Worm (Caenorhabditis elegans): Measurements from ENCODE around the gene smf-1.

The smf-1 gene

DNA sequence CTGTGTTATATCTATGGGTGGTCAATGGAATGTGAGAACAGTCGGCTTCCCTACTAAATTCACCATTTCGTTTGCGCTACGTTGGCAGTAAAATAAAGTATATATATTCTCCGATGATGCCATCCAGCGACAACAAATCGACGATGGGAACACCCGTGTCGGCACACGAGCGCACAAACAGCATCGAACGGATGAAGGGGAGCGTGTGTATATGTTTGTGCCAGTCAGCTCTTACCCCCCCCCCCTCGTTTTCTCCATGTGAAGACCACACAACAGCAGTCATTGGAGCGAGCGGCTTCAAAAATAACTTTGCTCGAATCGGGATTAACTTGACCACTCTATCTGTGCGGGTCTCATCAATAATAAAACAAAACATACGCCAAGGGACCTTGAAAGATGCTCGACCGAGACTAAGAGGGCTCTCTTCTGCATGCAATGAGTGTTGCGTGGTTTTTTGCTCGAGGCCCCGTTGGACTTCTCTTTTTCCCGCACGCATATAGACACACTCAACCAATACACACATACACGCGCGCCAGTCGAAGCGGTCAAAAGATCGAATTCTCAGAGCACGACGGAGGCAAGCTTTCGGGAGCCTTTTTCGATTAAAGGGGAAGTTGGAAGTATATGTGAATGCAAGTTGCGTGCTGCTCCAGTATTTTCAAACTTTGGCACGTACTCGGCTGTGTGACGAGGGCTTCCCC is 17.6 kb upstream of the smf-1 start (continued):
- TF ChIP-seq arid-1 (GFP tag; conservative IDR thresholded peaks at IDR 0.05) (no peak; the same call in 1 of the 2 replicates), dpl-1 (GFP tag; optimal IDR thresholded peaks at IDR 0.05) (no peak), unc-62 (GFP tag; optimal IDR thresholded peaks at IDR 0.05 in 1 of 2) (peak in 1 of 2 experiments; percentile 70), unc-62 (tag; optimal IDR thresholded peaks at IDR 0.05) (no peak), sdz-12 (GFP tag; optimal IDR thresholded peaks at IDR 0.05) (peak; percentile 58), unc-39 (tag; optimal IDR thresholded peaks at IDR 0.05) (no peak), attf-4 (tag; optimal IDR thresholded peaks at IDR 0.05) (no peak), set-16 (GFP tag; IDR thresholded peaks at IDR 0.05) (no peak), ctbp-1 (GFP tag; IDR thresholded peaks at IDR 0.05) (0 out of 2 replicates have a peak, but pooled peaks have one; percentile 21), mep-1 (tag; optimal IDR thresholded peaks at IDR 0.05) (peak; percentile 15), dmd-8 (GFP tag; IDR thresholded peaks at IDR 0.05) (0 out of 2 replicates have a peak, but pooled peaks have one; percentile 10), mxl-2 (GFP tag; conservative IDR thresholded peaks at IDR 0.05) (no peak), hlh-11 (tag; optimal IDR thresholded peaks at IDR 0.05) (no peak), hif-1 (tag; optimal IDR thresholded peaks at IDR 0.05) (peak in 1 of 2 experiments; percentile 78), daf-16 (GFP tag; optimal IDR thresholded peaks at IDR 0.05) (peak in 1 of 2 experiments; percentile 60), daf-16 (tag; optimal IDR thresholded peaks at IDR 0.05) (no peak), rbr-2 (tag; optimal IDR thresholded peaks at IDR 0.05) (peak; percentile 41), mdl-1 (tag; optimal IDR thresholded peaks at IDR 0.05) (peak in 1 of 2 experiments; percentile 87), mes-2 (tag; optimal IDR thresholded peaks at IDR 0.05; ENCODE audit: poor library complexity, severe bottlenecking) (peak; percentile 1), nhr-41 (GFP tag; IDR thresholded peaks at IDR 0.05) (no peak)

- peak in 1 of 2 experiments; percentile 94 for TF ChIP-seq unc-62 (GFP tag; optimal IDR thresholded peaks at IDR 0.05 in 1 of 2)
- TF ChIP-seq unc-62 (tag; optimal IDR thresholded peaks at IDR 0.05), result no peak
- TF ChIP-seq lin-29 (GFP tag; IDR thresholded peaks at IDR 0.05), result no peak
- TF ChIP-seq dve-1 (tag; optimal IDR thresholded peaks at IDR 0.05; ENCODE audit: insufficient read depth), result peak; percentile 61
- peak in 1 of 2 experiments; percentile 71 for TF ChIP-seq hif-1 (tag; optimal IDR thresholded peaks at IDR 0.05)
- no peak for TF ChIP-seq aly-2 (tag; optimal IDR thresholded peaks at IDR 0.05)
- TF ChIP-seq duxl-1 (tag; optimal IDR thresholded peaks at IDR 0.05; ENCODE audit: poor library complexity), result no peak
- peak; percentile 7 for TF ChIP-seq nhr-102 (tag; optimal IDR thresholded peaks at IDR 0.05)
- TF ChIP-seq mdl-1 (tag; optimal IDR thresholded peaks at IDR 0.05), result peak; percentile 96 to 97
- TF ChIP-seq tra-1 (GFP tag; IDR thresholded peaks at IDR 0.05), result 0 out of 2 replicates have a peak, but pooled peaks have one; percentile 4
- no peak for TF ChIP-seq lin-38 (GFP tag; IDR thresholded peaks at IDR 0.05)
- peak; percentile 92 for TF ChIP-seq hlh-30 (tag; optimal IDR thresholded peaks at IDR 0.05; ENCODE audit: insufficient read depth)
- TF ChIP-seq nhr-42 (GFP tag; IDR thresholded peaks at IDR 0.05), result no peak
- peak; percentile 34 for TF ChIP-seq nhr-11 (tag; optimal IDR thresholded peaks at IDR 0.05)
- no peak for TF ChIP-seq daf-16 (GFP tag; optimal IDR thresholded peaks at IDR 0.05)
- TF ChIP-seq daf-16 (tag; optimal IDR thresholded peaks at IDR 0.05), result peak; percentile 56
- TF ChIP-seq nhr-48 (tag; optimal IDR thresholded peaks at IDR 0.05), result peak; percentile 83
- 0 out of 2 replicates have a peak, but pooled peaks have one; percentile 49 for TF ChIP-seq ctbp-1 (GFP tag; IDR thresholded peaks at IDR 0.05)
- peak; percentile 30 for TF ChIP-seq T20F7.1 (GFP tag; optimal IDR thresholded peaks at IDR 0.05)
- peak; percentile 42 for TF ChIP-seq zip-2 (tag; optimal IDR thresholded peaks at IDR 0.05)
- no peak for TF ChIP-seq ceh-44 (GFP tag; IDR thresholded peaks at IDR 0.05)
- no peak for TF ChIP-seq nhr-237 (tag; optimal IDR thresholded peaks at IDR 0.05)
- TF ChIP-seq lsy-2 (tag; optimal IDR thresholded peaks at IDR 0.05), result peak in 1 of 2 experiments; percentile 42
- TF ChIP-seq mes-2 (tag; optimal IDR thresholded peaks at IDR 0.05; ENCODE audit: poor library complexity, severe bottlenecking), result no peak
- TF ChIP-seq dmd-6 (GFP tag; IDR thresholded peaks at IDR 0.05), result peak; percentile 63
- 0 out of 2 replicates have a peak, but pooled peaks have one; percentile 17 for TF ChIP-seq mxl-2 (GFP tag; conservative IDR thresholded peaks at IDR 0.05)
- TF ChIP-seq sdz-12 (GFP tag; optimal IDR thresholded peaks at IDR 0.05), result no peak
- TF ChIP-seq snpc-4 (tag; optimal IDR thresholded peaks at IDR 0.05), result no peak
- no peak for TF ChIP-seq nhr-77 (tag; optimal IDR thresholded peaks at IDR 0.05)
- peak; percentile 4 for TF ChIP-seq pqm-1 (tag; optimal IDR thresholded peaks at IDR 0.05)
- peak; percentile 95 for TF ChIP-seq aha-1 (tag)
- peak; percentile 71 for TF ChIP-seq hlh-11 (tag; optimal IDR thresholded peaks at IDR 0.05)
- TF ChIP-seq attf-4 (tag; optimal IDR thresholded peaks at IDR 0.05), result no peak
- no peak for TF ChIP-seq nhr-6 (tag; optimal IDR thresholded peaks at IDR 0.05)
- no peak for TF ChIP-seq pha-4 (GFP tag; IDR thresholded peaks at IDR 0.05)
- no peak for TF ChIP-seq pha-4 (tag; optimal IDR thresholded peaks at IDR 0.05)
These were observed 16.5 kb upstream of the smf-1 start for ce11 chrX:6739034-6740008.

Data from whole organism, L4 larva.